Worm (Caenorhabditis elegans) whole organism, early embryonic: ENCODE results near the gene srbc-75.

ENCODE experiments used
- F13C5.2 ChIP-seq: sonication (generic microtip); optimal IDR thresholded peaks from 2 replicates; lab custom pipeline; 2017; ENCODE audit warnings: mild to moderate bottlenecking, missing genetic modification characterization, inconsistent platforms, missing compliant biosample characterization
- flt-1 ChIP-seq: fragments of 200-800 bp; sonication (Bioruptor generic); IDR thresholded peaks from 2 replicates; pipeline ENCODE4 v1.3.6; 2022; ENCODE audit warnings: missing genetic modification characterization, missing compliant biosample characterization

- no peak for TF ChIP-seq flt-1 (GFP tag; lab: Robert Waterston, UW)
- no peak for TF ChIP-seq F13C5.2 (tag; lab: Kevin White, UChicago)
Measured at ce11 chrV:15240215-15240614, 13.4 kb upstream of the srbc-75 start, which contains the start of gene srw-11.
